Fruit fly (Drosophila melanogaster) S2 (cell line): ENCODE measurements around the gene CG18262.
A peak's percentile ranks its signal among the peaks of the same experiment; 100 is the strongest.

Source experiments
- CG8478 ChIP-seq: fragments of >200 bp; optimal IDR thresholded peaks from 2 replicates; lab custom pipeline; 2018
- CTCF ChIP-seq, 2 experiments: fragments of >200 bp; optimal IDR thresholded peaks; 2 replicates each; lab custom pipeline; 2018

CG18262 gene

DNA sequence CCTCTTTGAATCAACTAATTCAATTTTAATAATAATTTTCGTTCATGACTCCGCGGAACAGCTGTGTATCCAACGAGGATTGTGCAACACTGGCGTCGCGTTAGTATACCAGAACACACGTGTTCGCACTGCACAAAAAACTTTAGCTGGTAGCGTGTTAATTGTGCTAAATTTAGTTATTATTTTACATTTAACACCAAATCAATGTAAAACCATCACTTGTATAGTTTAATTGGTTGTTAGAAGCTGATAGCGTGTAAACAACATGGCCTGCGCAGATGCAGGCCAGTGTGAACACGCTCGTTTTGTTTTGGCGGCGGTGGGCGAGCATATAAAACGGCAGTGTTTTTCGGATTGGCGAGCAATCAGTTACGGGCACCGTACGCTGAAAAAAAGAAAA lies 4.5 kb downstream of the CG18262 start, which contains the start of the genes Traf6 and GIIIspla2:
Gene Traf6 (minus strand): TSS at position 93 of the 400 bp plus-strand sequence.
Gene GIIIspla2 (plus strand): TSS at position 335 of the 400 bp plus-strand sequence.
- TF ChIP-seq CG8478 (no peak), CTCF (optimal IDR thresholded peaks at IDR 0.05; lab: Kevin White, UChicago) (no peak)

DNA sequence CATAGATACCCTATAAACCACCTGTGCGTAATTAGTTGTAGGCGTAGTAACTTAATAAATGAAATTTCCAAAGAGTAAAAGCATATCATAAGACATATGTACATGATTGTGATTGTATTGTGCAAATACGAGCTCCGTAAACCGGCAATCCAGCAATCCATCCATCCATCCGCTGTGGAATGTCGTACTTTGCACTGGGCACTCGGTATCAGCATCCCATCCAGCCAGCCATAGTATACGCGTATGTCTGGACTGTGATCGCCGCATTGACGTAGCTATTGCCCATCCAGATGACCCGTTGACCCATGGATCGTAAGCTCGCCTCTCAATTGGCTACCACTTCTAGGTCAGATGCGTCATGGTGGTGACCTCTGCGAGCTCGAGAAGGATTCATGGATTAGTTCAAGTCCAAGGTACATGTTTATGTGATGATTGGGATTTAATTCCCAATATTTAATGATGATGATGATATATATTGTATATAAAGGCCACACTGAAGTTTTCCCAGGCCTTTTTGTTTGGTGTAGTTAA lies 6.3 kb downstream of the CG18262 start:
- TF ChIP-seq CG8478 = no peak
- no peak for TF ChIP-seq CTCF (optimal IDR thresholded peaks at IDR 0.05; lab: Kevin White, UChicago)

DNA sequence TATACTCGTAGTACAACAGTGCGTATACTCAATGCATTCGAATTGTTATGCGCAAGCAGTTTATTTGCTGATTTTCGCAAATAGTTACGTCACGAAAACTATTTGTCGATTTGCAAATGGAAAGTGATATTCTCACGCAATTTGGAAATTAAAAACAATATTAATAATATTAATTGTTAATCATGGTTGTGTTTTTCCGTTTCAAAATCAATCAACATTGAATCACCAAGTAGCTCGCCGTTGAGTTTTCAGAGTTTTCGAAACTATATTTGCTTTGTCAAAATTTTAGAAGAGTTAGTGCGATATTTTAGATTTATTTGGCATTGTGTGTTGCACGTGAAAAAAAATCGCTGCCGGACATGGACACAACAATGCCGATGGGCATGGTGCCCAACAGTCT lies 7.0 kb downstream of the CG18262 start, which contains the start of gene CG15337:
Gene CG15337 (plus strand): TSS at position 301 of the 400 bp plus-strand sequence.
- TF ChIP-seq CG8478 (no peak), CTCF (optimal IDR thresholded peaks at IDR 0.05; lab: Kevin White, UChicago) (no peak)

DNA sequence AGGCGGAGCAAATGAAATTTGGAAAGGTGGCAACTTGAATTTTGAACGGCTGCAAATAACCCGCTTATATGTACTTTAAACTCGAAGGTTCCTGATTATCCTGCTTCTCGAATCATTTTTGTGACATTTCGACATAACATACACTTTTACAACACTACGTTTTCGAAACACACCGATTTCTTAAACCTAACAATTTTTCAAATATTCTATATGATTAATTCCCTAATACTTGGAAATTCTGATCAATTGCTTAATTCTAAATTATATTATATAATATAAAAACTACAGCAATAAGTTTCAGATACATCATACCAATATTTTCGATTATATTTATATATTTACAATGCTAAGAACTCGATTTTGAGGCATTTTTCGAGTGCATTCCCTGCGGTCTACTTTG lies 9.9 kb downstream of the CG18262 start, which contains the start of gene CG10761:
Gene CG10761 (minus strand): TSS at position 101 of the 400 bp plus-strand sequence.
- TF ChIP-seq CTCF (optimal IDR thresholded peaks at IDR 0.05; lab: Kevin White, UChicago) (no peak), CG8478 (no peak)

DNA sequence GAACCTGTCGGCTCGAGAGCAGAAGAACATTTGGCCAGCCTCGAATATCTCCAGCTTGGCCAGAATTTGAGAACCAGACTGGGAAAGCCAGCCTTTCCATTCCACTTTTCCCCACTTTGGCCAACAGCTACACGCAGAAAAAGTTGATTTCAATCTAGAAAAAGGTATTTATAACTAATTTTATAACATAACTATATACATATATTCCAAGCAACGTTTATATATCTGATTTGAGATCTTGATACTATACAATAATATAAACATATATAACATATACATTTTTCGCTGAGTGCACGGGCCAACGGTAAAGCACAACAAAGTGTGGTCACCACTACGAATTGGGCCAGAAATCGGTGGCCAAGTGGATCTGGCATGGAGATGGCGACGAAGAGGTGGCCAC lies 10.7 kb downstream of the CG18262 start:
- no peak for TF ChIP-seq CTCF (optimal IDR thresholded peaks at IDR 0.05; lab: Kevin White, UChicago)

DNA sequence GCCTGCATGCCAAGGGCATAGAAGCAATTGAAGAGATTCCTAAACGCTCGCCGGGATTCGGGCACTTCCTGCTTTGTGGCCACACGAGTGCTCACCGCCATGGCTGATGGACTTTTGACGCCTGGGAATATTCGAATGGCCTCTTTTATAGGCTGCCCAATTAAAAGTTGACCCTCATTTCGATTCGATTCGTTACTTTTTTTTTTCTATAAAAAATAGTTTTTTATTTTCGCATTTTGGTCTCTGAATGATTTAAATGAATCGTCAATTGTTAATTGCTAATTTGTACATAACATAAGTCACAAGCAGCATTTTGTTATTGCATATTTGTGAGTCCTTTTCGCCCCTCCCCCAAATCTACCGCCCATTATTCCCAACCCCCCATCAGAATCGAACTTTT lies 12.9 kb downstream of the CG18262 start, which contains the start of gene Or7a:
Gene Or7a (minus strand): TSS at position 101 of the 400 bp plus-strand sequence.
- no peak for TF ChIP-seq CTCF (optimal IDR thresholded peaks at IDR 0.05; lab: Kevin White, UChicago)
- TF ChIP-seq CG8478 = no peak

DNA sequence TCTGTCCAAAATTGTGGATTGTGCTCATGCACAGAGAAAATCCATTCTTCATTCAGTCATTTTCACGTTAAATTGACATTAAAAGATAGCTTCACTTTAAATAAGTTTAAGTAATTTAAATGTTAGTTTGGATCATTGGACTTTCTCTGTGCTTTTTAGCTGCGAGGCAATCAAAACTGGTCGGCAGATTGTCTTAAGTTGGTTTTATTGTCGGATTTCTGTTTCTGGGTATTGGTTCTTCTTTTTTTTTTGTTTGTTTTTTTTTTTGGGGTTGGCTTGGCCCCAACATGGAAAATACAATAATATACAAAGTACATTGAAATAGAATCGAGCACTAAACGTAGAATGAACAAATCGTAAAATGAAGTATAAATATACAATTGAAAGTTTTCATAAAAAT lies 17.4 kb downstream of the CG18262 start, which contains the start of gene CG2278:
Gene CG2278 (minus strand): TSS at position 101 of the 400 bp plus-strand sequence.
- TF ChIP-seq CTCF (optimal IDR thresholded peaks at IDR 0.05; lab: Kevin White, UChicago) (no peak), CG8478 (no peak)

DNA sequence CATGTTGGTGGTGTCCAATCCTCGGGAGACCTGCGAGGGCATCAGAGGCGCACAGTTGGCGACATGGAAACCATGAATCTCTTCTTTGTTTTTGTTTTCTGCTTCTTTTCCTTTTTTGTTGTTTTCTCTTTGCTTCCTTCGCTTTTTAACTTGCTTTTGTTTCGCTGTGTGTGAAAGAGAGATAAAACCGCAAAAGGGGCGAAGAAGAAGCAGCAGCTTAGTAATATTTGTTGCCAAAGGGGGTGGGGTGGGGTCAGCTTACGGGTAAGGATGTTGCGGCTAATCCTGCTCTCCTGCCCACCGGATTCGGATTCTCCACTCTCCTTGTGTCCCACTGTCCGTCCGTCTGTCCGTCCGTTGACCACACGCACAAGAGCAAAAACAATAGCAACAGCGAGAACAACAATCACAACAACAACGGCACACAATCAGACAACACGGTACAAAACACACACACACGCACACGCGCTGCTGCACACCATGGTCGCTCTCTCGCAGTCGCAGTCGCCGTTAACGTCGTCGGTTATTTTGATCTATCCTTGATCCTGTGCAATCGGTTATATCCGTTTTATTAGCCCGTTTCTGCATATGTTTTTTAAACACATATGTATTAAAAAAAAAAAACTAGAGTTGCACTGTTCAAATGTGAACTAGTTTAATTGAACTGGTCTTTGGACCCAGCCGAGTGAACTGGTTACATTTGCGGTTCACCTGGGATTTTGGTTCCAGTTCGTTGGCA lies 23.7 kb downstream of the CG18262 start:
- no peak for TF ChIP-seq CG8478
- TF ChIP-seq CTCF (optimal IDR thresholded peaks at IDR 0.05; lab: Kevin White, UChicago) = no peak

DNA sequence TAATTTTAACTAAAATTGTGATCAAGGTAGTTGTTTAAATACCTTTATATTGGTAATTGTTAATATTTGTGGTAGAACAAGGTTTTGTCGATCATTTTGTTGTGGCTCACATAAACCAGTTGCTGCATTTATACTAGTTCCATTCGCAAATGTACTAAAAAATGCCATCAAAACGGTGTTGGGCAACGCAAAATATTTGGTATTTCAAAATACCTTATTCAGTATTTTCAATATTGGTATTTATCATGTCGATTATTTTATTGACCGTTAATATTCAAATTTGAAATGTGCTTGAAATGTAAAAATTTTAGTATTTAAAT lies 24.2 kb downstream of the CG18262 start, which contains the start of gene slpr:
Gene slpr (minus strand): TSS at position 156 of the 320 bp plus-strand sequence.
- TF ChIP-seq CG8478 = no peak
- TF ChIP-seq CTCF (optimal IDR thresholded peaks at IDR 0.05; lab: Kevin White, UChicago) = no peak

DNA sequence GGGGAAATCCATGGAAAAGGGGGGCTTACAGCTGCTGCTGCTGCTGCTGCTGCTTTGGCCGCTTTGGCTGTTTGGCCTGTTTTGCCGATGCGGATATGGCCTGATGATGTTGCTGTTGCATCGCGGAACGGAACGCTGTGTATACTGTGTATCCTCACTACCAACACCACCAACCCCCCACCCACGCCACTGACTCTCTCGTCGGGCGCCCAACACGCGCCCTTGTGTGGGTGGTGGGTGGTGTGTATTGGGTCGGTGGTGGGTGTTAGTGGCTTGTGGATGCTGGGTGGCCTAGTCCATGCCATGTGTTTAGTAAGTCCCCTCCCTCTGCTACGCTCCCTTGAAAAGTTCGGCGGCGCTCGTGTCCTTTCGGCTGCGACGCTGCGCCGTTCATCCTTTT lies 25.0 kb downstream of the CG18262 start:
- no peak for TF ChIP-seq CTCF (optimal IDR thresholded peaks at IDR 0.05; lab: Kevin White, UChicago)
- no peak for TF ChIP-seq CG8478

DNA sequence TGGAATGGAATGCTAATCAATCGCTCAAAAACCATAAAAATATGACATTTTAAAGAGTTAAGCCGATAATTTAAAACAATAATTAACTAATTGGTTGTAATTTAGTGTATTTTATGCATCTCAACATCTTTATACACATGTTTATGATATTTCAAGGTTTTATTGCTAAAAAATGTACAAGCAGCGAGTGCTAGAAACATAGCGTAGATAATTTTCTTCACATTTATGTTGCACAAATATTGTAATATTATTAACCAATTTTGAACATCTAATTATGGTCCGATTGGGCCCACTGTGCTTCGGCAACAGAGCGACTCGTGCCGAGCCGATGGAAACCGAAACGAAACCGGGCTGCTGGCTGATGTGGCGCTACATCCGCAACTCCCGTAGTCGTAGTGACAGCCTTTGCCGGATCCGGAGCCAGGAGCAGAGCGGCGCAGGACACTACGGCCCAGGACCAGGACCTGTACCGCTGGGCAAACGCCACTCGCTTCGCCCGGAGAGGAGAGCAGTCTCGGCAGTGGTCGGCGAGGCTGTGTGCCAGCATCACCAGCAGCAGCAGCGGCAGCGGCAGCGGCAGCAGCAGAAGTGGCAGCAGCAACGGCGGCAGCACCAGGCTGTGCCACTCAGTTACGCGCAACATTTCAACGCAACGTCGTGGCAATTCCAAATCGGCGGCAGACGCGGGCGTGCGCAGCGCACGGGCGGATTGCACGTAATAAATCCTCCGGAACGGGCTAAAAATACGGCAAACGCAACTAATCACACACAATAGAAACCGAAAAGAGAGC lies 25.6 kb downstream of the CG18262 start, which contains the start of gene sdt:
Gene sdt (plus strand): TSS at position 385 of the 791 bp plus-strand sequence.
- TF ChIP-seq CTCF (optimal IDR thresholded peaks at IDR 0.05; lab: Kevin White, UChicago) (no peak), CG8478 (no peak)

DNA sequence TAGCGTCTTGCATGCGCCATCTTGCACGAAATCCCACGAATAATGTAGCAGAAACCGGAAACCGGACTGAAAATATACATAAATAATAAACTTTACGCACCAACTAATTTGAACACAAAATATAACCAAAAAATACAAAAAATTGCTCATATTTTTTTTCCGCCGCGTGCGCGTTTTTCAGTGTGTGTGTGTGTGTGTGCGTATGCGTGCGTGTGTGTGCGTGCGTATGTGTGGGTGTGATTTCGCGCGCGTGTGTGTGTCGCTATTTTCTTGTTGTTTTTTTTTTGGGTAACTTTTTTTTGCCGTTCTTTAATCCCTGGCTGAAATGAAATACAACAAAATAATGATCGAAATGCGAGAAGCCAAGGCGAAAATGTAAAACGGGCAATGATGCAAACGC lies 26.2 kb downstream of the CG18262 start:
- no peak for TF ChIP-seq CTCF (optimal IDR thresholded peaks at IDR 0.05; lab: Kevin White, UChicago)
- no peak for TF ChIP-seq CG8478

DNA sequence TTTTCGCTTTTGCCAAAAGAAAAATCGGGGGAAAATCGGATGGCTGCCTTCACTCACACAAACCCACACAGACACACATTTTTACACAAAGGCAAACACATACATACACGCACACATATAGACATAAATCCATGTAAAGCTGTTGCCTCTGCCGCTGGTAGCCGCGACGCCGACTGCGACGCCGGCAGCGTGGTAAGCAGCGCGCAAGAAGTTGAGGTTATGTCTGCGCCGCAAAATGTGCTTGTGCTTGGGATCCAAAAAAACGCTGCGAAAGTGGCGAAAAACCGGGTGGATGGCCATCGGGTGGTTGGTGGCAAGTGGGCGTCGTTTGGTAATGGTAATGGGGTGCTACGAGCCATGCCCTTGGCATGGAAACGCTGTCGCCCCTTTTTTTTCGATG lies 27.1 kb downstream of the CG18262 start:
- no peak for TF ChIP-seq CTCF (optimal IDR thresholded peaks at IDR 0.05; lab: Kevin White, UChicago)

DNA sequence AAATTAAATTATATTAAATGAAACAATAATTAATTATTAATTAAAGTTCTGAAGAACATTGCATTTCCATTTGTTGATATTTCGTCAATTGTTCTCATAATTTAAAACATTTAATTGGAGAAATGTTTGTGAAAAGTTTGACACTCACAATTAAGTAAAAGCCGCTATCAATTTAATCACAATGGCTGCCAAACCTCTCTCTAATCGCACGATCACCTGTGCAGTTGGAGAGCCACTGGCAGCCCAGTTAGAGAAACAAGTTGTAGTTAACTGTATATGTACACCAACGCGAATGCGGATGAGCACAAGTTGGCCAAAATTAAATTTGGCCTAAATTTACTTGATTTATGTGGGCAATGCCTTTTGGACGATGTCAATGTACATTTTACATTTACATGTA lies 39.4 kb downstream of the CG18262 start:
- TF ChIP-seq CTCF (optimal IDR thresholded peaks at IDR 0.05; lab: Kevin White, UChicago) (peak in 1 of 2 experiments; percentile 12), CG8478 (no peak)

DNA sequence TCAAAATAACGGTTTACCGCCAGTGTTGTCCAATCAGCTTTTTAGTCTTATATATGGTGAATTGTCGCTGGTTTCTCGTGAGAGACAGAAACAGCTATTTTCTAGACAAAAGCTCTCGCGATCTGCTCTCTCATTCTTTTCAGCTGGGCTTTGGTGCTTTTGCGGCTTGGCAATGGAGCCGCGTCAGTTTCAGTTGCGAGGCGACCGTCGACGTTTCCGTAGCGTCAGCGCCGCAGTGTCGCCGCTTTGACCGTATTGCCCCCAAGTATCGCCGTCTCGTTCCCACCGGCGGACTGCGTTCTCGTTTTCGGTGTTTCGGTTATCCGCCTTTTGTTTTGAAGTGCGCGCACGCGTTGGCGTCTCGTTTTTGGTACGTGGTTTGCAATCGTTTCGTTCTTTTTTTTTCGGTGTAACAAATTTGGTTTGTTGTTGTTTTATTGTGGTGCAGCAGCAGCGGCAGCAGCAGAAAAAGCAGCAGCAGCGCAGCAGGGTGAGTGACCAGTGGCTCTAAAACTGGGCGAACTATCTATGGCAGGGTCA lies 40.3 kb downstream of the CG18262 start:
- no peak for TF ChIP-seq CTCF (optimal IDR thresholded peaks at IDR 0.05; lab: Kevin White, UChicago)
- no peak for TF ChIP-seq CG8478
